Fruit fly (Drosophila melanogaster): ENCODE measurements around the gene Rh50.

The Rh50 gene

dm6 chr3L:4910068-4910467 lies at the start of gene Rh50:
Rh50 (plus strand) TSS chr3L:4910368.
- TF ChIP-seq psq (GFP tag; optimal IDR thresholded peaks at IDR 0.05) (no peak), Abd-B (GFP tag; optimal IDR thresholded peaks at IDR 0.05) (no peak), Jra (GFP tag; optimal IDR thresholded peaks at IDR 0.05) (no peak), woc (GFP tag; optimal IDR thresholded peaks at IDR 0.05) (no peak), pan (optimal IDR thresholded peaks at IDR 0.05) (no peak), Vsx2 (GFP tag; optimal IDR thresholded peaks at IDR 0.05; ENCODE audit: partially characterized antibody) (no peak), CG32264 (GFP tag; optimal IDR thresholded peaks at IDR 0.05) (no peak), Myc (optimal IDR thresholded peaks at IDR 0.05) (no peak), ey (GFP tag; optimal IDR thresholded peaks at IDR 0.05) (no peak), Hnf4 (GFP tag; optimal IDR thresholded peaks at IDR 0.05) (no peak), N (GFP tag; optimal IDR thresholded peaks at IDR 0.05) (no peak), brk (GFP tag; optimal IDR thresholded peaks at IDR 0.05) (no peak), Hr78 (GFP tag; optimal IDR thresholded peaks at IDR 0.05) (no peak), Dfd (GFP tag; optimal IDR thresholded peaks at IDR 0.05) (no peak), dsf (GFP tag; optimal IDR thresholded peaks at IDR 0.05; ENCODE audit: borderline replicate concordance) (no peak), br (GFP tag; optimal IDR thresholded peaks at IDR 0.05) (no peak), h (GFP tag; optimal IDR thresholded peaks at IDR 0.05) (no peak), sv (GFP tag; optimal IDR thresholded peaks at IDR 0.05) (no peak)

DNA sequence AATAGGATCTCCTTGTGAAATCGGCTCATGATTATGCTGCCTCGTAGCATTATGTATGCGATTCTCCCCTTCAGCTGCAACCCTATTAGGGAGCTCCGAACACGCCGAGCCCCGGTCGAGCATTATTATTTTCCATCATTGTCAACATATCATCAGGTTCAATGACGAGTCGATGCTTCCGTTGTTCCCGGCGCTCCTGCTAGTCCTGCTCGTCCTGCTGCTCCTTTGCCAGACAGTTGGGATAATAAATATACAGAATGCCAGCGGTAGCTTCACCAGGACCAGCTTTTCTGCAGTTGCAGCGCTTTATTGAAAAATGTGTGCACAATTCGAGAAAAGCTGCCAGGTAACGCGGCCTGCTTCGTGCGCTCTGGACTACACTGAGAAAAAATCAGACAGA lies 49.8 kb upstream of the Rh50 start, which contains the start of gene CG32235:
CG32235 (minus strand) TSS at position 101 of the 400 bp plus-strand sequence.
- no peak for TF ChIP-seq Mio (GFP tag; optimal IDR thresholded peaks at IDR 0.05)
- TF ChIP-seq jim (GFP tag; optimal IDR thresholded peaks at IDR 0.05): no peak
- no peak for TF ChIP-seq Hr83 (GFP tag; optimal IDR thresholded peaks at IDR 0.05; ENCODE audit: poor library complexity, severe bottlenecking)
- no peak for TF ChIP-seq sage (GFP tag; optimal IDR thresholded peaks at IDR 0.05)
- TF ChIP-seq sv (GFP tag; optimal IDR thresholded peaks at IDR 0.05): no peak
- TF ChIP-seq CG32264 (GFP tag; optimal IDR thresholded peaks at IDR 0.05): no peak
- no peak for TF ChIP-seq dmrt93B (GFP tag; optimal IDR thresholded peaks at IDR 0.05)
- no peak for TF ChIP-seq woc (GFP tag; optimal IDR thresholded peaks at IDR 0.05)
- no peak for TF ChIP-seq usp (GFP tag; optimal IDR thresholded peaks at IDR 0.05)
- TF ChIP-seq Sp1 (GFP tag; optimal IDR thresholded peaks at IDR 0.05): no peak
- no peak for TF ChIP-seq Jra (GFP tag; optimal IDR thresholded peaks at IDR 0.05)
- TF ChIP-seq h (GFP tag; optimal IDR thresholded peaks at IDR 0.05): no peak
- no peak for TF ChIP-seq Dif (GFP tag; optimal IDR thresholded peaks at IDR 0.05; ENCODE audit: partially characterized antibody)
- TF ChIP-seq HLH106 (tag; optimal IDR thresholded peaks at IDR 0.05): no peak
- no peak for TF ChIP-seq Dfd (GFP tag; optimal IDR thresholded peaks at IDR 0.05)
- TF ChIP-seq CG9705 (GFP tag; optimal IDR thresholded peaks at IDR 0.05): no peak
- TF ChIP-seq pan (optimal IDR thresholded peaks at IDR 0.05): no peak
- no peak for TF ChIP-seq rgr (GFP tag; optimal IDR thresholded peaks at IDR 0.05)
- TF ChIP-seq Rel (GFP tag; optimal IDR thresholded peaks at IDR 0.05): no peak
- TF ChIP-seq Rel (tag; optimal IDR thresholded peaks at IDR 0.05): no peak
- TF ChIP-seq Hr78 (GFP tag; optimal IDR thresholded peaks at IDR 0.05): no peak

DNA sequence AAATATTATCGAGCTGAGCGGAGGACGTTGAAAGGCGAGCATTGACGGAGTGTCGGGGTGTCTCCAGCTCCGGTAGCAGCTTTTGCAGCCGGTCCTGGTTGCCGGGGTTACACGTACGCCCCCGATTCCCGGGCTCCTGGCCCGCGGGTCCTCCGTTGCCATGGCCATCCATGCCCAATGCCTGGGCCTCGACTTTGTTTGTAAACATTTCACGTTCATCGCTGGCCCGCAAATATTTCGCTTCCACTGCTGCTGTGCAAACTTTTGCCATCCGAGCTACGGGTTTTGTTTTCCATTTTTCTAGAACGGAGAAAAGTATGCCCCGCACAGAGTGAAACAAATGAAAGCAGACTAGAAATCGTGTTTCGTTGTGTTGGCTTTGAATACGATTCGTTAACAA lies 49.2 kb upstream of the Rh50 start, which contains the start of gene Dnah3:
Dnah3 (plus strand) TSS at position 301 of the 400 bp plus-strand sequence.
- TF ChIP-seq Rel (GFP tag; optimal IDR thresholded peaks at IDR 0.05) (no peak), Rel (tag; optimal IDR thresholded peaks at IDR 0.05) (no peak), Dfd (GFP tag; optimal IDR thresholded peaks at IDR 0.05) (no peak)

- TF ChIP-seq Mio (GFP tag; optimal IDR thresholded peaks at IDR 0.05): no peak
- TF ChIP-seq Hr78 (GFP tag; optimal IDR thresholded peaks at IDR 0.05): no peak
- no peak for TF ChIP-seq CrebA (GFP tag; optimal IDR thresholded peaks at IDR 0.05; ENCODE audit: borderline replicate concordance)
- TF ChIP-seq lola (GFP tag; optimal IDR thresholded peaks at IDR 0.05): no peak
- TF ChIP-seq Dif (GFP tag; optimal IDR thresholded peaks at IDR 0.05; ENCODE audit: partially characterized antibody): no peak
- TF ChIP-seq sv (GFP tag; optimal IDR thresholded peaks at IDR 0.05): no peak
- no peak for TF ChIP-seq Vsx2 (GFP tag; optimal IDR thresholded peaks at IDR 0.05; ENCODE audit: partially characterized antibody)
Measured at dm6 chr3L:4896564-4896963, 13.6 kb upstream of the Rh50 start, which contains the start of gene CG13705. CG13705 (plus strand) TSS chr3L:4896864.

DNA sequence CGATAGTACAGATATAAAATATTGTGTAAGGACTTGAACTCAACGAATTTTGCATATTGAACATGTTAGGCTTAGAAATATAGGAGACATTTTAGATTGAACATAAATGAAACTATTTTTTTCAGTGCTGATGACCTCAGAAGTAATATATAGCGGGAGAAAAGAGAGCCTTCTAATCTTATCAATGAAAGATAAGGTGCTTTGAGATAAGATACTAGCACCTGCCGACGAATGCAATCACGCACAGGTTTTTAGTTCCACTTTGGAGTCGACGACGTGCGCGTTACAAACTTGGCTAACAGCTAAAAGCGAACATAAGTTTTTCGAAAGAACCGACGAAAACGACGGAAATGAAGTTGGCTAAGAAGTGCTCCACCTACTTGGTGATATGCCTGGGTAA lies 11.5 kb upstream of the Rh50 start, which contains the start of gene hoka:
hoka (plus strand) TSS at position 254 of the 400 bp plus-strand sequence.
- no peak for TF ChIP-seq tai (GFP tag; optimal IDR thresholded peaks at IDR 0.05)
- TF ChIP-seq CG9705 (GFP tag; optimal IDR thresholded peaks at IDR 0.05): no peak
- TF ChIP-seq Sp1 (GFP tag; optimal IDR thresholded peaks at IDR 0.05): no peak
- no peak for TF ChIP-seq brk (GFP tag; optimal IDR thresholded peaks at IDR 0.05)
- no peak for TF ChIP-seq lola (GFP tag; optimal IDR thresholded peaks at IDR 0.05)
- TF ChIP-seq ey (GFP tag; optimal IDR thresholded peaks at IDR 0.05): no peak
- no peak for TF ChIP-seq HLH106 (tag; optimal IDR thresholded peaks at IDR 0.05)
- TF ChIP-seq br (GFP tag; optimal IDR thresholded peaks at IDR 0.05): no peak
- no peak for TF ChIP-seq dmrt93B (GFP tag; optimal IDR thresholded peaks at IDR 0.05)
- no peak for TF ChIP-seq Mio (GFP tag; optimal IDR thresholded peaks at IDR 0.05)
- TF ChIP-seq sage (GFP tag; optimal IDR thresholded peaks at IDR 0.05): no peak
- no peak for TF ChIP-seq dsf (GFP tag; optimal IDR thresholded peaks at IDR 0.05; ENCODE audit: borderline replicate concordance)
- no peak for TF ChIP-seq jim (GFP tag; optimal IDR thresholded peaks at IDR 0.05)
- no peak for TF ChIP-seq fru (GFP tag; optimal IDR thresholded peaks at IDR 0.05)
- TF ChIP-seq Dfd (GFP tag; optimal IDR thresholded peaks at IDR 0.05): no peak
- TF ChIP-seq rgr (GFP tag; optimal IDR thresholded peaks at IDR 0.05): no peak
- no peak for TF ChIP-seq Abd-B (GFP tag; optimal IDR thresholded peaks at IDR 0.05)
- no peak for TF ChIP-seq pan (optimal IDR thresholded peaks at IDR 0.05)

All from whole organism, wandering third instar larva.